Worm (Caenorhabditis elegans): Measurements from ENCODE around the gene str-115.

str-115 gene

ce11 chrV:11304200-11304599 lies 35.3 kb downstream of the str-115 start:
- no peak for TF ChIP-seq B0261.1 (tag; optimal IDR thresholded peaks at IDR 0.05)
- no peak for TF ChIP-seq dox-1 (GFP tag; IDR thresholded peaks at IDR 0.05)
- TF ChIP-seq ceh-100 (GFP tag; IDR thresholded peaks at IDR 0.05): no peak
- no peak for TF ChIP-seq ztf-22 (GFP tag; optimal IDR thresholded peaks at IDR 0.05)
- TF ChIP-seq ama-1 (optimal IDR thresholded peaks at IDR 0.05): no peak
- TF ChIP-seq ama-1 (GFP tag; optimal IDR thresholded peaks at IDR 0.05): no peak
- no peak for TF ChIP-seq Y53G8AR.9 (GFP tag; conservative IDR thresholded peaks at IDR 0.05)
- no peak for TF ChIP-seq nhr-120 (GFP tag; IDR thresholded peaks at IDR 0.05)
- TF ChIP-seq B0035.1 (tag; optimal IDR thresholded peaks at IDR 0.05): no peak
- TF ChIP-seq atf-7 (tag; optimal IDR thresholded peaks at IDR 0.05): no peak
- no peak for TF ChIP-seq snpc-1.3 (tag; optimal IDR thresholded peaks at IDR 0.05; ENCODE audit: insufficient read depth)
- no peak for TF ChIP-seq dpff-1 (tag; optimal IDR thresholded peaks at IDR 0.05)
- no peak for TF ChIP-seq egl-44 (GFP tag; IDR thresholded peaks at IDR 0.05)
- TF ChIP-seq die-1 (tag; optimal IDR thresholded peaks at IDR 0.05): no peak
- TF ChIP-seq zfh-2 (GFP tag; conservative IDR thresholded peaks at IDR 0.05): no peak
- no peak for TF ChIP-seq D2030.7 (GFP tag; IDR thresholded peaks at IDR 0.05)
- TF ChIP-seq ets-4 (GFP tag; optimal IDR thresholded peaks at IDR 0.05): no peak
- no peak for TF ChIP-seq F10E7.11 (tag; optimal IDR thresholded peaks at IDR 0.05)

- TF ChIP-seq efl-1 (GFP tag; optimal IDR thresholded peaks at IDR 0.05) (no peak), D2030.7 (GFP tag; IDR thresholded peaks at IDR 0.05) (no peak), somi-1 (GFP tag; optimal IDR thresholded peaks at IDR 0.05) (no peak), madf-10 (tag; optimal IDR thresholded peaks at IDR 0.05) (no peak), dpff-1 (tag; optimal IDR thresholded peaks at IDR 0.05) (no peak), T26A5.8 (tag; optimal IDR thresholded peaks at IDR 0.05) (no peak), ceh-27 (GFP tag; optimal IDR thresholded peaks at IDR 0.05) (no peak), nhr-80 (tag; optimal IDR thresholded peaks at IDR 0.05) (no peak), ztf-6 (GFP tag; IDR thresholded peaks at IDR 0.05) (no peak), him-1 (tag; optimal IDR thresholded peaks at IDR 0.05) (no peak), lin-54 (GFP tag; optimal IDR thresholded peaks at IDR 0.05) (no peak), Y53G8AR.9 (GFP tag; conservative IDR thresholded peaks at IDR 0.05) (no peak), repo-1 (tag; optimal IDR thresholded peaks at IDR 0.05) (no peak), nhr-27 (tag; optimal IDR thresholded peaks at IDR 0.05) (no peak), nhr-179 (tag; optimal IDR thresholded peaks at IDR 0.05) (no peak), chd-7 (tag; optimal IDR thresholded peaks at IDR 0.05) (no peak), snpc-3.4 (tag; optimal IDR thresholded peaks at IDR 0.05) (no peak), mxl-1 (tag; optimal IDR thresholded peaks at IDR 0.05) (no peak), F49E8.2 (tag; optimal IDR thresholded peaks at IDR 0.05; ENCODE audit: insufficient read depth) (no peak), F37B4.10 (GFP tag; IDR thresholded peaks at IDR 0.05) (no peak)
These were observed 36.0 kb downstream of the str-115 start, which contains the start of gene srh-45 for ce11 chrV:11304879-11305278. srh-45 (minus strand) TSS chrV:11304979.

- TF ChIP-seq Y95B8A.8 (GFP tag; IDR thresholded peaks at IDR 0.05) (no peak), hmg-20 (GFP tag; IDR thresholded peaks at IDR 0.05) (no peak), madf-6 (GFP tag; IDR thresholded peaks at IDR 0.05) (no peak), nhr-179 (tag; optimal IDR thresholded peaks at IDR 0.05) (no peak), C17E4.6 (GFP tag; IDR thresholded peaks at IDR 0.05) (no peak), lin-54 (GFP tag; optimal IDR thresholded peaks at IDR 0.05) (no peak), hlh-12 (tag; optimal IDR thresholded peaks at IDR 0.05) (no peak)
These were observed 38.9 kb downstream of the str-115 start for ce11 chrV:11307781-11308180.

Data from whole organism, young adult.